Worm (Caenorhabditis elegans) whole organism, L3 larva: ENCODE results near the gene fbxa-208.

ENCODE experiments used
- ama-1 ChIP-seq: fragments of 150-350 bp; optimal IDR thresholded peaks from 2 replicates; lab custom pipeline; 2018
- ceh-82 ChIP-seq: fragments of 150-350 bp; optimal IDR thresholded peaks from 2 replicates; lab custom pipeline; 2014; ENCODE audit warnings: missing biosample characterization, missing genetic modification characterization
- ceh-9 ChIP-seq: sonication (generic microtip); optimal IDR thresholded peaks from 2 replicates; lab custom pipeline; 2018; ENCODE audit warnings: missing biosample characterization, missing genetic modification characterization
- elt-1 ChIP-seq: fragments of 150-350 bp; optimal IDR thresholded peaks from 2 replicates; lab custom pipeline; 2014; ENCODE audit warnings: missing biosample characterization, missing genetic modification characterization
- hmg-11 ChIP-seq: sonication (generic microtip); optimal IDR thresholded peaks from 2 replicates; lab custom pipeline; 2016; ENCODE audit warnings: missing genetic modification characterization, missing compliant biosample characterization
- lin-39 ChIP-seq: fragments of 150-350 bp; optimal IDR thresholded peaks from 2 replicates; lab custom pipeline; 2018; ENCODE audit warnings: missing biosample characterization, missing genetic modification reagents, missing genetic modification characterization
- mml-1 ChIP-seq: fragments of 150-350 bp; sonication (generic microtip); optimal IDR thresholded peaks from 3 replicates; lab custom pipeline; 2014; ENCODE audit warnings: missing biosample characterization, missing genetic modification characterization
- nhr-12 ChIP-seq: fragments of 150-350 bp; optimal IDR thresholded peaks from 2 replicates; lab custom pipeline; 2014; ENCODE audit warnings: missing biosample characterization, missing genetic modification characterization
- nhr-43 ChIP-seq: sonication (generic microtip); optimal IDR thresholded peaks from 2 replicates; lab custom pipeline; 2016; ENCODE audit warnings: mild to moderate bottlenecking, missing genetic modification characterization, missing compliant biosample characterization; ENCODE audit not compliant: poor library complexity, severe bottlenecking
- nhr-76 ChIP-seq: fragments of 150-350 bp; sonication (generic microtip); optimal IDR thresholded peaks from 5 replicates; lab custom pipeline; 2014; ENCODE audit warnings: missing biosample characterization, missing genetic modification characterization
- pha-4 ChIP-seq: fragments of 150-350 bp; optimal IDR thresholded peaks from 2 replicates; lab custom pipeline; 2014; ENCODE audit warnings: missing biosample characterization, missing genetic modification reagents, missing genetic modification characterization
- pqm-1 ChIP-seq: fragments of 150-350 bp; optimal IDR thresholded peaks from 2 replicates; lab custom pipeline; 2017; ENCODE audit warnings: missing biosample characterization, missing genetic modification characterization, inconsistent platforms
- unc-39 ChIP-seq: sonication (generic microtip); optimal IDR thresholded peaks from 4 replicates; lab custom pipeline; 2017; ENCODE audit warnings: missing biosample characterization, missing genetic modification characterization

ce11 chrIII:1210638-1211037, 46.0 kb upstream of the fbxa-208 start:
- TF ChIP-seq nhr-12 (tag; lab: Kevin White, UChicago) = no peak
- no peak for TF ChIP-seq ceh-9 (tag; lab: Kevin White, UChicago)
- TF ChIP-seq pha-4 (tag; lab: Kevin White, UChicago) = no peak
- no peak for TF ChIP-seq ama-1
- TF ChIP-seq nhr-76 (tag; lab: Kevin White, UChicago) = no peak
- TF ChIP-seq hmg-11 (tag; lab: Kevin White, UChicago) = no peak
- TF ChIP-seq lin-39 (tag; lab: Kevin White, UChicago) = no peak
- no peak for TF ChIP-seq ceh-82 (tag; lab: Kevin White, UChicago)
- TF ChIP-seq elt-1 (tag; lab: Kevin White, UChicago) = no peak
- TF ChIP-seq pqm-1 (tag; lab: Kevin White, UChicago) = no peak
- TF ChIP-seq nhr-43 = no peak
- TF ChIP-seq mml-1 (tag; lab: Kevin White, UChicago) = no peak
- no peak for TF ChIP-seq unc-39 (tag; lab: Kevin White, UChicago)
